Worm (Caenorhabditis elegans): Measurements from ENCODE around the gene H40L08.2.

- TF ChIP-seq sea-2 (GFP tag; IDR thresholded peaks at IDR 0.05) = no peak
- no peak for TF ChIP-seq rcor-1 (GFP tag; IDR thresholded peaks at IDR 0.05)
- no peak for TF ChIP-seq madf-3 (GFP tag; IDR thresholded peaks at IDR 0.05)
- no peak for TF ChIP-seq K12H6.12 (tag; optimal IDR thresholded peaks at IDR 0.05)
- TF ChIP-seq F55B11.4 (tag; optimal IDR thresholded peaks at IDR 0.05; ENCODE audit: borderline replicate concordance, insufficient read depth) = no peak
- no peak for TF ChIP-seq rec-8 (tag; optimal IDR thresholded peaks at IDR 0.05)
- TF ChIP-seq nhr-27 (tag; optimal IDR thresholded peaks at IDR 0.05) = no peak
- no peak for TF ChIP-seq ama-1 (optimal IDR thresholded peaks at IDR 0.05)
- no peak for TF ChIP-seq ama-1 (GFP tag; optimal IDR thresholded peaks at IDR 0.05)
- TF ChIP-seq nhr-179 (tag; optimal IDR thresholded peaks at IDR 0.05) = no peak
Measured at ce11 chrX:15070137-15070536, 7.4 kb downstream of the H40L08.2 start.
